Worm (Caenorhabditis elegans) whole organism, L4 larva: Measurements from ENCODE around the gene ZC196.2.

Experiments used
- fkh-10 ChIP-seq: fragments of 150-350 bp; optimal IDR thresholded peaks from 2 replicates; lab custom pipeline; 2014; ENCODE audit warnings: missing biosample characterization, missing genetic modification reagents, missing genetic modification characterization
- fos-1 ChIP-seq: fragments of 150-350 bp; optimal IDR thresholded peaks from 2 replicates; lab custom pipeline; 2014; ENCODE audit warnings: missing biosample characterization, missing genetic modification characterization
- nhr-10 ChIP-seq: fragments of 150-350 bp; optimal IDR thresholded peaks from 2 replicates; lab custom pipeline; 2014; ENCODE audit warnings: missing biosample characterization, missing genetic modification characterization
- pqm-1 ChIP-seq: sonication (generic microtip); optimal IDR thresholded peaks from 2 replicates; lab custom pipeline; 2017; ENCODE audit warnings: missing biosample characterization, missing genetic modification characterization

ce11 chrV:8767041-8767440 lies 27.8 kb downstream of the ZC196.2 start:
- TF ChIP-seq fkh-10 (GFP tag; lab: Kevin White, UChicago) (no peak), fos-1 (tag; lab: Kevin White, UChicago) (no peak), pqm-1 (tag; lab: Kevin White, UChicago) (no peak), nhr-10 (tag; lab: Kevin White, UChicago) (no peak)
